Worm (Caenorhabditis elegans) whole organism, L4 larva: ENCODE measurements around the gene srh-222.

Experiments used
- aly-2 ChIP-seq: sonication (generic microtip); optimal IDR thresholded peaks from 2 replicates; lab custom pipeline; 2018; ENCODE audit warnings: missing biosample characterization, missing genetic modification characterization
- ama-1 ChIP-seq: fragments of 150-350 bp; optimal IDR thresholded peaks from 2 replicates; lab custom pipeline; 2014; ENCODE audit warnings: inconsistent platforms, mixed read lengths
- ceh-28 ChIP-seq: fragments of 150-350 bp; optimal IDR thresholded peaks from 2 replicates; lab custom pipeline; 2014; ENCODE audit warnings: missing biosample characterization, missing genetic modification reagents, missing genetic modification characterization
- daf-12 ChIP-seq: fragments of 150-350 bp; optimal IDR thresholded peaks from 2 replicates; lab custom pipeline; 2014; ENCODE audit warnings: missing biosample characterization, missing genetic modification reagents, missing genetic modification characterization
- daf-19 ChIP-seq: fragments of 200-800 bp; sonication (Bioruptor generic); conservative IDR thresholded peaks from 2 replicates; pipeline ENCODE4 v1.3.6; 2022; ENCODE audit warnings: missing genetic modification characterization, missing compliant biosample characterization
- egl-27 ChIP-seq: sonication (generic microtip); optimal IDR thresholded peaks from 3 replicates; lab custom pipeline; 2017; ENCODE audit warnings: missing biosample characterization, missing genetic modification reagents, missing genetic modification characterization
- fos-1 ChIP-seq: fragments of 150-350 bp; optimal IDR thresholded peaks from 2 replicates; lab custom pipeline; 2014; ENCODE audit warnings: missing biosample characterization, missing genetic modification characterization
- hlh-30 ChIP-seq: sonication (generic microtip); optimal IDR thresholded peaks from 2 replicates; lab custom pipeline; 2017; ENCODE audit warnings: antibody characterized with exemption, mild to moderate bottlenecking, missing genetic modification characterization, missing compliant biosample characterization; ENCODE audit not compliant: insufficient read depth
- lin-38 ChIP-seq: fragments of 200-800 bp; sonication (Bioruptor generic); IDR thresholded peaks from 2 replicates; pipeline ENCODE4 v1.3.6; 2022; ENCODE audit warnings: missing genetic modification reagents, missing genetic modification characterization, missing compliant biosample characterization
- lin-39 ChIP-seq: fragments of 150-350 bp; optimal IDR thresholded peaks from 2 replicates; lab custom pipeline; 2014; ENCODE audit warnings: missing biosample characterization, missing genetic modification reagents, missing genetic modification characterization
- nhr-25 ChIP-seq: sonication (generic microtip); optimal IDR thresholded peaks from 2 replicates; lab custom pipeline; 2017; ENCODE audit warnings: missing genetic modification characterization, mild to moderate bottlenecking, missing compliant biosample characterization, antibody characterized with exemption, moderate library complexity, borderline replicate concordance; ENCODE audit not compliant: insufficient read depth
- nhr-6 ChIP-seq: fragments of 150-350 bp; optimal IDR thresholded peaks from 2 replicates; lab custom pipeline; 2014; ENCODE audit warnings: missing biosample characterization, missing genetic modification characterization
- rbr-2 ChIP-seq: sonication (generic microtip); optimal IDR thresholded peaks from 2 replicates; lab custom pipeline; 2016; ENCODE audit warnings: missing genotype, missing genetic modification characterization, missing compliant biosample characterization
- zip-2 ChIP-seq: fragments of 150-350 bp; optimal IDR thresholded peaks from 2 replicates; lab custom pipeline; 2014; ENCODE audit warnings: missing biosample characterization, missing genetic modification characterization

- no peak for TF ChIP-seq zip-2
- no peak for TF ChIP-seq nhr-6
- no peak for TF ChIP-seq fos-1 (tag; lab: Kevin White, UChicago)
- TF ChIP-seq egl-27 (tag; lab: Kevin White, UChicago): no peak
- no peak for TF ChIP-seq ama-1 (lab: Kevin White, UChicago)
- TF ChIP-seq daf-12 (tag; lab: Kevin White, UChicago): no peak
- no peak for TF ChIP-seq aly-2 (tag; lab: Kevin White, UChicago)
- no peak for TF ChIP-seq rbr-2
- TF ChIP-seq hlh-30 (tag; lab: Kevin White, UChicago): no peak
- no peak for TF ChIP-seq daf-19
- TF ChIP-seq lin-38 (GFP tag; lab: Robert Waterston, UW): no peak
- no peak for TF ChIP-seq lin-39 (tag; lab: Kevin White, UChicago)
- TF ChIP-seq nhr-25 (tag; lab: Kevin White, UChicago): no peak
- TF ChIP-seq ceh-28 (tag; lab: Kevin White, UChicago): no peak
Observed at ce11 chrIV:4004221-4004620, 24.6 kb downstream of the srh-222 start.
